Worm (Caenorhabditis elegans) whole organism, L1 larva: ENCODE results near the gene trm-1.
"Not testable (repeated sequence)": the region's sequence is repeated elsewhere in the genome, so short reads cannot be mapped to it uniquely, and the experiment has no call there.

Experiments
- C34B4.2 ChIP-seq: sonication (generic microtip); optimal IDR thresholded peaks from 2 replicates; lab custom pipeline; 2017; ENCODE audit warnings: mild to moderate bottlenecking, missing genetic modification characterization, missing compliant biosample characterization
- F16B12.6 ChIP-seq: fragments of 150-350 bp; optimal IDR thresholded peaks from 2 replicates; lab custom pipeline; 2014; ENCODE audit warnings: missing biosample characterization, missing genetic modification characterization
- Y116A8C.19 ChIP-seq: sonication (generic microtip); optimal IDR thresholded peaks from 2 replicates; lab custom pipeline; 2016; ENCODE audit warnings: missing compliant biosample characterization, missing genetic modification characterization, borderline replicate concordance
- aha-1 ChIP-seq: fragments of 150-350 bp; optimal IDR thresholded peaks from 2 replicates; lab custom pipeline; 2014; ENCODE audit warnings: missing biosample characterization, missing genetic modification characterization
- alr-1 ChIP-seq: fragments of 200-800 bp; sonication (Bioruptor generic); optimal IDR thresholded peaks from 2 replicates; lab custom pipeline; 2018; ENCODE audit warnings: borderline replicate concordance, mild to moderate bottlenecking, missing genetic modification characterization, missing compliant biosample characterization
- aly-2 ChIP-seq: fragments of 150-350 bp; optimal IDR thresholded peaks from 2 replicates; lab custom pipeline; 2014; ENCODE audit warnings: missing biosample characterization, missing genetic modification characterization
- ama-1 ChIP-seq: fragments of 150-350 bp; optimal IDR thresholded peaks from 2 replicates; lab custom pipeline; 2014
- blmp-1 ChIP-seq: fragments of 150-350 bp; optimal IDR thresholded peaks from 2 replicates; lab custom pipeline; 2014; ENCODE audit warnings: missing biosample characterization, missing genetic modification characterization
- ceh-63 ChIP-seq: fragments of 200-800 bp; sonication (Bioruptor generic); optimal IDR thresholded peaks from 2 replicates; lab custom pipeline; 2018; ENCODE audit warnings: mild to moderate bottlenecking, missing genetic modification characterization, missing compliant biosample characterization
- ceh-8 ChIP-seq: fragments of 200-800 bp; sonication (Bioruptor generic); optimal IDR thresholded peaks from 2 replicates; lab custom pipeline; 2018; ENCODE audit warnings: mild to moderate bottlenecking, missing genetic modification characterization, moderate library complexity, missing compliant biosample characterization
- ceh-82 ChIP-seq, 3 experiments: fragments of 150-350 bp in 1 of 3; sonication (generic microtip) in 2 of 3; optimal IDR thresholded peaks; 2 replicates each; lab custom pipeline; 2014 to 2017; ENCODE audit warnings: missing biosample characterization in 3 of 3, missing genetic modification characterization in 3 of 3
- ceh-88 ChIP-seq: fragments of 200-800 bp; sonication (Bioruptor generic); IDR thresholded peaks from 2 replicates; pipeline ENCODE4 v1.3.6; 2022; ENCODE audit warnings: missing genetic modification characterization, missing compliant biosample characterization
- ceh-90 ChIP-seq: sonication (generic microtip); optimal IDR thresholded peaks from 2 replicates; lab custom pipeline; 2016; ENCODE audit warnings: missing genetic modification characterization, missing compliant biosample characterization
- ces-1 ChIP-seq: fragments of 150-350 bp; optimal IDR thresholded peaks from 2 replicates; lab custom pipeline; 2014; ENCODE audit warnings: missing biosample characterization, missing genetic modification reagents, missing genetic modification characterization
- dpl-1 ChIP-seq, 3 experiments: fragments of 150-350 bp in 2 of 3; sonication (generic microtip) in 1 of 3; optimal IDR thresholded peaks; 2 replicates each; lab custom pipeline; 2014 to 2017; ENCODE audit warnings: missing biosample characterization in 3 of 3, missing genetic modification characterization in 3 of 3, missing genetic modification reagents in 3 of 3
- efl-1 ChIP-seq, 4 experiments: fragments of 150-350 bp; optimal IDR thresholded peaks in 3 of 4; peaks in 1 of 4; 1 replicate in 1 of 4; 2 replicates in 3 of 4; lab custom pipeline; 2014; ENCODE audit warnings: missing biosample characterization in 2 of 4, missing genetic modification characterization in 2 of 4, missing genetic modification reagents in 2 of 4
- elt-2 ChIP-seq: sonication (generic microtip); optimal IDR thresholded peaks from 2 replicates; lab custom pipeline; 2016; ENCODE audit warnings: missing genetic modification characterization, mild to moderate bottlenecking, inconsistent platforms, missing compliant biosample characterization, missing genetic modification reagents
- fkh-10 ChIP-seq: sonication (generic microtip); optimal IDR thresholded peaks from 2 replicates; lab custom pipeline; 2017; ENCODE audit warnings: missing biosample characterization, missing genetic modification reagents, missing genetic modification characterization
- fkh-8 ChIP-seq: sonication (generic microtip); optimal IDR thresholded peaks from 2 replicates; lab custom pipeline; 2016; ENCODE audit warnings: mild to moderate bottlenecking, missing genetic modification characterization, missing compliant biosample characterization
- fos-1 ChIP-seq: fragments of 150-350 bp; optimal IDR thresholded peaks from 2 replicates; lab custom pipeline; 2014; ENCODE audit warnings: missing biosample characterization, missing genetic modification characterization
- hpl-2 ChIP-seq: fragments of 150-350 bp; optimal IDR thresholded peaks from 2 replicates; lab custom pipeline; 2014; ENCODE audit warnings: missing biosample characterization, missing genetic modification reagents, missing genetic modification characterization
- jun-1 ChIP-seq: fragments of 150-350 bp; optimal IDR thresholded peaks from 2 replicates; lab custom pipeline; 2014; ENCODE audit warnings: missing biosample characterization, missing genetic modification reagents, missing genetic modification characterization
- lin-14 ChIP-seq: fragments of 200-800 bp; sonication (Bioruptor generic); optimal IDR thresholded peaks from 2 replicates; lab custom pipeline; 2018; ENCODE audit warnings: mild to moderate bottlenecking, missing genetic modification characterization, moderate library complexity, missing compliant biosample characterization
- lin-35 ChIP-seq, 2 experiments: fragments of 150-350 bp; optimal IDR thresholded peaks; 2 replicates each; lab custom pipeline; 2014; ENCODE audit warnings: missing biosample characterization in 2 of 2, missing genetic modification characterization in 2 of 2, missing genetic modification reagents in 2 of 2
- lir-3 ChIP-seq: sonication (generic microtip); optimal IDR thresholded peaks from 2 replicates; lab custom pipeline; 2016; ENCODE audit warnings: mild to moderate bottlenecking, missing genetic modification characterization, moderate library complexity, missing compliant biosample characterization; ENCODE audit not compliant: poor library complexity
- mab-9 ChIP-seq: fragments of 200-800 bp; sonication (Bioruptor generic); IDR thresholded peaks from 2 replicates; pipeline ENCODE4 v1.3.6; 2022; ENCODE audit warnings: missing genetic modification reagents, missing genetic modification characterization, missing compliant biosample characterization
- mdl-1 ChIP-seq, 2 experiments: fragments of 150-350 bp; optimal IDR thresholded peaks; 2 replicates each; lab custom pipeline; 2014 to 2017; ENCODE audit warnings: missing biosample characterization in 2 of 2, missing genetic modification characterization in 2 of 2, inconsistent platforms in 1 of 2
- mep-1 ChIP-seq: fragments of 150-350 bp; optimal IDR thresholded peaks from 2 replicates; lab custom pipeline; 2014; ENCODE audit warnings: missing biosample characterization, missing genetic modification characterization
- nhr-11 ChIP-seq: fragments of 150-350 bp; optimal IDR thresholded peaks from 2 replicates; lab custom pipeline; 2014; ENCODE audit warnings: missing biosample characterization, missing genetic modification characterization
- nhr-12 ChIP-seq: sonication (generic microtip); optimal IDR thresholded peaks from 2 replicates; lab custom pipeline; 2017; ENCODE audit warnings: missing biosample characterization, missing genetic modification characterization
- nhr-28 ChIP-seq: fragments of 150-350 bp; optimal IDR thresholded peaks from 2 replicates; lab custom pipeline; 2014; ENCODE audit warnings: missing biosample characterization, missing genetic modification characterization
- nhr-47 ChIP-seq: sonication (generic microtip); optimal IDR thresholded peaks from 2 replicates; lab custom pipeline; 2016; ENCODE audit warnings: mild to moderate bottlenecking, missing genetic modification characterization, moderate library complexity, missing compliant biosample characterization
- nhr-77 ChIP-seq: fragments of 150-350 bp; optimal IDR thresholded peaks from 2 replicates; lab custom pipeline; 2014; ENCODE audit warnings: missing biosample characterization, missing genetic modification characterization
- nhr-85 ChIP-seq: sonication (generic microtip); peaks from one replicate; lab custom pipeline; 2016; ENCODE audit warnings: missing genetic modification characterization, inconsistent platforms, missing compliant biosample characterization
- pax-3 ChIP-seq: fragments of 200-800 bp; sonication (Bioruptor generic); optimal IDR thresholded peaks from 2 replicates; lab custom pipeline; 2018; ENCODE audit warnings: mild to moderate bottlenecking, missing genetic modification characterization, moderate library complexity, missing compliant biosample characterization
- rnt-1 ChIP-seq: sonication (generic microtip); optimal IDR thresholded peaks from 2 replicates; lab custom pipeline; 2016; ENCODE audit warnings: mild to moderate bottlenecking, missing genetic modification characterization, moderate library complexity, missing compliant biosample characterization
- skn-1 ChIP-seq: fragments of 150-350 bp; optimal IDR thresholded peaks from 2 replicates; lab custom pipeline; 2014; ENCODE audit warnings: missing biosample characterization, missing genetic modification characterization
- snpc-4 ChIP-seq: fragments of 150-350 bp; optimal IDR thresholded peaks from 2 replicates; lab custom pipeline; 2014; ENCODE audit warnings: missing biosample characterization, missing genetic modification characterization
- sox-4 ChIP-seq: sonication (generic microtip); optimal IDR thresholded peaks from 2 replicates; lab custom pipeline; 2016; ENCODE audit warnings: missing genetic modification characterization, missing compliant biosample characterization
- sup-37 ChIP-seq: fragments of 200-800 bp; sonication (Bioruptor generic); optimal IDR thresholded peaks from 2 replicates; lab custom pipeline; 2018; ENCODE audit warnings: mild to moderate bottlenecking, missing genetic modification characterization, missing compliant biosample characterization
- tbx-2 ChIP-seq: sonication (generic microtip); optimal IDR thresholded peaks from 2 replicates; lab custom pipeline; 2016; ENCODE audit warnings: missing genetic modification characterization, missing compliant biosample characterization
- unc-98 ChIP-seq: fragments of 200-800 bp; sonication (Bioruptor generic); IDR thresholded peaks from 2 replicates; pipeline ENCODE4 v1.3.6; 2022; ENCODE audit warnings: missing genetic modification characterization, missing compliant biosample characterization
- zag-1 ChIP-seq: fragments of 150-350 bp; optimal IDR thresholded peaks from 2 replicates; lab custom pipeline; 2014; ENCODE audit warnings: missing biosample characterization, missing genetic modification characterization
- zip-4 ChIP-seq: fragments of 200-800 bp; sonication (Bioruptor generic); optimal IDR thresholded peaks from 2 replicates; lab custom pipeline; 2018; ENCODE audit warnings: mild to moderate bottlenecking, missing genetic modification characterization, moderate library complexity, missing compliant biosample characterization
- ztf-11 ChIP-seq, 2 experiments: sonication (generic microtip); optimal IDR thresholded peaks; 2 replicates each; lab custom pipeline; 2016 to 2017; ENCODE audit warnings: missing genetic modification characterization in 2 of 2, missing biosample characterization in 1 of 2, missing compliant biosample characterization in 1 of 2
- ztf-4 ChIP-seq: fragments of 150-350 bp; optimal IDR thresholded peaks from 2 replicates; lab custom pipeline; 2014; ENCODE audit warnings: missing biosample characterization, missing genetic modification characterization

Gene trm-1

ce11 chrV:14139252-14140100 is 45.9 kb downstream of the trm-1 start (continued):
- peak in 1 of 2 experiments; percentile 10 for TF ChIP-seq lin-35 (GFP tag; optimal IDR thresholded peaks at IDR 0.05; lab: Kevin White, UChicago)
- TF ChIP-seq dpl-1 (GFP tag; optimal IDR thresholded peaks at IDR 0.05; lab: Kevin White, UChicago): no peak
- TF ChIP-seq fkh-10: no peak
- TF ChIP-seq nhr-77 (tag; lab: Kevin White, UChicago): no peak
- TF ChIP-seq fos-1 (tag; lab: Kevin White, UChicago): peak; percentile 60
- no peak for TF ChIP-seq nhr-11

DNA sequence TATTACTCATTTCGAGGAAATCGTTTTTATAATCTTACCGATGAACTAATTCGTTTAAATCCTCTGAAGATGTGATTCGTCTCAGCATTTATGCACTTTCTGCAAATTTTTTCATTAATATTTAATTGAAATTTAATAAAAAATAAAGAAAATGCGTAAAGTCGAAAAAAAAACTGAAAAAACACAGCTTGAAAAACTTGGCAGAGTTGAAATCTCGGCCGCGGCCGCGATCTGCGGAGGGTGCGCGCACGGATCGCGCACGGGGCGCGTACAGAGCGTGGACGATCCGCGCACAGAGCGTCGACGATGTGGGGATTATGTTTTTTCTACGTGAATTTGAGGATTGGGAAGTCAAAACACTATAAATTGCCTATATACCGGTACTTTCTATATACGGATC is 47.6 kb downstream of the trm-1 start, which contains the start of gene AH10.4:
TSS of gene AH10.4 (minus strand) at position 101 of the 400 bp plus-strand sequence.
- not testable (repeated sequence) for TF ChIP-seq sox-4 (tag; lab: Kevin White, UChicago); ceh-63; ceh-8 (GFP tag; lab: Kevin White, UChicago)
- TF ChIP-seq, all 84 proteins: peak for 0; not testable (repeated sequence) for 84

- TF ChIP-seq skn-1: peak; percentile 70
- TF ChIP-seq zag-1 (tag; lab: Kevin White, UChicago): no peak
- peak; percentile 24 for TF ChIP-seq ama-1 (lab: Kevin White, UChicago)
- peak in 1 of 2 experiments; percentile 89 for TF ChIP-seq mdl-1 (tag; optimal IDR thresholded peaks at IDR 0.05; lab: Kevin White, UChicago)
- TF ChIP-seq ceh-90 (tag; lab: Kevin White, UChicago): no peak
- peak; percentile 65 for TF ChIP-seq jun-1
- TF ChIP-seq nhr-28 (tag; lab: Kevin White, UChicago): no peak
- TF ChIP-seq lir-3 (tag; lab: Kevin White, UChicago): peak; percentile 24
- no peak for TF ChIP-seq Y116A8C.19
- TF ChIP-seq lin-14 (GFP tag; lab: Kevin White, UChicago): peak; percentile 98
- peak; percentile 85 for TF ChIP-seq blmp-1 (tag; lab: Kevin White, UChicago)
- no peak for TF ChIP-seq mab-9 (GFP tag; lab: Robert Waterston, UW)
- no peak for TF ChIP-seq aly-2 (tag; lab: Kevin White, UChicago)
- TF ChIP-seq sox-4 (tag; lab: Kevin White, UChicago): no peak
- peak in 1 of 2 experiments; percentile 2 for TF ChIP-seq ztf-11 (tag; optimal IDR thresholded peaks at IDR 0.05; lab: Kevin White, UChicago)
- TF ChIP-seq nhr-85 (tag; lab: Kevin White, UChicago): peak; percentile 94
- TF ChIP-seq ceh-63: no peak
- TF ChIP-seq alr-1 (tag; lab: Kevin White, UChicago): no peak
- peak; percentile 77 for TF ChIP-seq ztf-4
- peak; percentile 40 for TF ChIP-seq fkh-8 (tag; lab: Kevin White, UChicago)
- TF ChIP-seq rnt-1 (tag; lab: Kevin White, UChicago): peak; percentile 30
- no peak for TF ChIP-seq F16B12.6 (tag; lab: Kevin White, UChicago)
- TF ChIP-seq nhr-12 (tag; lab: Kevin White, UChicago): no peak
- peak; percentile 70 for TF ChIP-seq nhr-47 (tag; lab: Kevin White, UChicago)
- peak; percentile 25 for TF ChIP-seq elt-2 (tag; lab: Kevin White, UChicago)
- TF ChIP-seq ces-1 (GFP tag; lab: Kevin White, UChicago): no peak
- peak; percentile 60 to 72 for TF ChIP-seq efl-1 (optimal IDR thresholded peaks at IDR 0.05; lab: Kevin White, UChicago)
- TF ChIP-seq efl-1 (GFP tag; optimal IDR thresholded peaks at IDR 0.05 in 1 of 2; lab: Kevin White, UChicago): peak; percentile 16 to 94
- TF ChIP-seq nhr-77 (tag; lab: Kevin White, UChicago): peak; percentile 82
- TF ChIP-seq ceh-82 (tag; optimal IDR thresholded peaks at IDR 0.05; lab: Kevin White, UChicago): peak; percentile 49 to 68 (median 50)
- TF ChIP-seq lin-35 (GFP tag; optimal IDR thresholded peaks at IDR 0.05; lab: Kevin White, UChicago): peak; percentile 42 to 75
- peak; percentile 61 for TF ChIP-seq mep-1 (tag; lab: Kevin White, UChicago)
- TF ChIP-seq hpl-2 (GFP tag; lab: Kevin White, UChicago): no peak
- TF ChIP-seq tbx-2 (tag; lab: Kevin White, UChicago): peak; percentile 78
- peak; percentile 48 for TF ChIP-seq snpc-4 (tag; lab: Kevin White, UChicago)
- TF ChIP-seq zip-4 (GFP tag; lab: Kevin White, UChicago): no peak
- TF ChIP-seq fos-1 (tag; lab: Kevin White, UChicago): peak; percentile 80
- TF ChIP-seq aha-1 (tag; lab: Kevin White, UChicago): no peak
- no peak for TF ChIP-seq C34B4.2
- TF ChIP-seq unc-98 (GFP tag; lab: Robert Waterston, UW): no peak
- TF ChIP-seq pax-3: peak; percentile 65
- no peak for TF ChIP-seq ceh-88
- no peak for TF ChIP-seq sup-37 (GFP tag; lab: Kevin White, UChicago)
These were observed 49.3 kb downstream of the trm-1 start for ce11 chrV:14136152-14136551.
